Worm (Caenorhabditis elegans): Measurements from ENCODE around the gene D2024.1.

DNA sequence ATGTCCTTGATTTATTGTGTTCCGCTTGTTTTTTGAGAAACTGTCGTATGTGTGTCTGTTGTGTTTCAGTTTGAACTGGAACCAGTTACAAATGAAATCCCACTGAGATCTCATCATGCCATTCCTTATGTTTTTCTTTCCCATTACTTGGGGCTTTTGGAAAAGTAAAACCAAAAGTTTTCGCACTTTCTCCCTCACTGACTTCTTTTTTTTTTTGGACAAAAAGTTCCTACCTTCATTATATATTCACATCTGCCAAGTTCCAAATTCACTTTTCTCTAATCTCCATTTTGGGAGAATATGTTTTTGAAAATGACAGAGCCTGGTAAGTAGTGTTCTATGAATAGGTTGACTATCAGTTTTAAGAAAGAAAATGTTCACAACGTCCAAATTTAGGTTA, 29.3 kb downstream of the D2024.1 start, which contains the start of gene C06E4.2:
- TF ChIP-seq him-1 (tag; optimal IDR thresholded peaks at IDR 0.05), result no peak
- no peak for TF ChIP-seq W03F9.2 (tag; optimal IDR thresholded peaks at IDR 0.05)
